Fruit fly (Drosophila melanogaster) whole organism, embryonic: ENCODE data around the gene CG32650.

Source experiments
- Awh ChIP-seq: fragments of 200-800 bp; sonication (Bioruptor generic); IDR thresholded peaks from 2 replicates; pipeline ENCODE4, ENCODE4 v1.3.6; 2022; ENCODE audit warnings: missing biosample characterization, missing genetic modification characterization
- BtbVII ChIP-seq: fragments of 200-800 bp; sonication (Bioruptor generic); optimal IDR thresholded peaks from 3 replicates; lab custom pipeline; 2017; ENCODE audit warnings: missing biosample characterization, mild to moderate bottlenecking, missing genetic modification characterization
- CG11085 ChIP-seq: fragments of 200-800 bp; sonication (Bioruptor generic); IDR thresholded peaks from 2 replicates; pipeline ENCODE4 v1.3.6; 2022; ENCODE audit warnings: missing biosample characterization, missing genetic modification characterization
- CG11398 ChIP-seq: fragments of 200-800 bp; sonication (Bioruptor generic); optimal IDR thresholded peaks from 2 replicates; lab custom pipeline; 2016; ENCODE audit warnings: missing biosample characterization, missing genetic modification characterization
- CG12071 ChIP-seq: fragments of 200-800 bp; sonication (Bioruptor generic); optimal IDR thresholded peaks from 3 replicates; lab custom pipeline; 2018; ENCODE audit warnings: missing biosample characterization, mild to moderate bottlenecking, missing genetic modification characterization
- CG12236 ChIP-seq: fragments of 200-800 bp; sonication (Bioruptor generic); optimal IDR thresholded peaks from 2 replicates; lab custom pipeline; 2016; ENCODE audit warnings: missing biosample characterization, missing genetic modification characterization
- CG13775 ChIP-seq: fragments of 200-800 bp; sonication (Bioruptor generic); optimal IDR thresholded peaks from 3 replicates; lab custom pipeline; 2017; ENCODE audit warnings: missing biosample characterization, mild to moderate bottlenecking, missing genetic modification characterization
- CG18764 ChIP-seq: fragments of 200-800 bp; sonication (Bioruptor generic); optimal IDR thresholded peaks from 3 replicates; lab custom pipeline; 2016; ENCODE audit warnings: missing biosample characterization, missing genetic modification characterization
- CG2889 ChIP-seq: fragments of 200-800 bp; sonication (Bioruptor generic); IDR thresholded peaks from 3 replicates; pipeline ENCODE4 v1.3.6; 2022; ENCODE audit warnings: missing biosample characterization, missing genetic modification characterization
- CG33213 ChIP-seq: fragments of 200-800 bp; sonication (Bioruptor generic); optimal IDR thresholded peaks from 3 replicates; lab custom pipeline; 2016; ENCODE audit warnings: missing biosample characterization, missing genetic modification characterization
- CG34376 ChIP-seq: fragments of 200-800 bp; sonication (Bioruptor generic); optimal IDR thresholded peaks from 2 replicates; lab custom pipeline; 2018; ENCODE audit warnings: missing biosample characterization, mild to moderate bottlenecking, missing genetic modification characterization
- CG4360 ChIP-seq: fragments of 200-800 bp; sonication (Bioruptor generic); IDR thresholded peaks from 2 replicates; pipeline ENCODE4 v1.3.6; 2022; ENCODE audit warnings: missing biosample characterization, missing genetic modification characterization
- CG43689 ChIP-seq: fragments of 200-800 bp; sonication (Bioruptor generic); IDR thresholded peaks from 2 replicates; pipeline ENCODE4 v1.3.6; 2022; ENCODE audit warnings: missing biosample characterization, missing genetic modification characterization
- CG4617 ChIP-seq: fragments of 200-800 bp; sonication (Bioruptor generic); optimal IDR thresholded peaks from 3 replicates; lab custom pipeline; 2016; ENCODE audit warnings: missing biosample characterization, missing genetic modification characterization, borderline replicate concordance
- CG4707 ChIP-seq: fragments of 200-800 bp; sonication (Bioruptor generic); optimal IDR thresholded peaks from 2 replicates; lab custom pipeline; 2018; ENCODE audit warnings: missing biosample characterization, mild to moderate bottlenecking, missing genetic modification characterization, moderate library complexity
- CG5180 ChIP-seq: fragments of 200-800 bp; sonication (Bioruptor generic); optimal IDR thresholded peaks from 3 replicates; lab custom pipeline; 2017; ENCODE audit warnings: missing biosample characterization, missing genetic modification characterization, mild to moderate bottlenecking, moderate library complexity, missing genetic modification reagents
- CG8388 ChIP-seq: fragments of 200-800 bp; sonication (Bioruptor generic); optimal IDR thresholded peaks from 2 replicates; lab custom pipeline; 2019; ENCODE audit warnings: missing biosample characterization, mild to moderate bottlenecking, missing genetic modification characterization, moderate library complexity
- CoRest ChIP-seq: fragments of 200-800 bp; sonication (Bioruptor generic); optimal IDR thresholded peaks from 3 replicates; lab custom pipeline; 2018; ENCODE audit warnings: missing biosample characterization, mild to moderate bottlenecking, missing genetic modification characterization, moderate library complexity
- Dll ChIP-seq: fragments of 200-800 bp; sonication (Bioruptor generic); IDR thresholded peaks from 4 replicates; pipeline ENCODE4 v1.3.6; 2022; ENCODE audit warnings: missing biosample characterization, missing genetic modification characterization; ENCODE audit not compliant: partially characterized antibody
- Doc2 ChIP-seq: fragments of 200-800 bp; sonication (Bioruptor generic); IDR thresholded peaks from 2 replicates; pipeline ENCODE4 v1.3.6; 2022; ENCODE audit warnings: missing biosample characterization, missing genetic modification characterization
- Doc3 ChIP-seq: fragments of 200-800 bp; sonication (Bioruptor generic); IDR thresholded peaks from 3 replicates; pipeline ENCODE4 v1.3.6; 2022; ENCODE audit warnings: missing biosample characterization, missing genetic modification characterization; ENCODE audit not compliant: partially characterized antibody
- Dp ChIP-seq: fragments of 200-800 bp; sonication (Bioruptor generic); optimal IDR thresholded peaks from 2 replicates; lab custom pipeline; 2018; ENCODE audit warnings: missing biosample characterization, mild to moderate bottlenecking, missing genetic modification characterization, moderate library complexity
- Dref ChIP-seq: fragments of 200-800 bp; sonication (Bioruptor generic); IDR thresholded peaks from 2 replicates; pipeline ENCODE4 v1.3.6; 2022; ENCODE audit warnings: missing biosample characterization, missing genetic modification characterization
- Gsc ChIP-seq: fragments of 200-800 bp; sonication (Bioruptor generic); IDR thresholded peaks from 2 replicates; pipeline ENCODE4 v1.3.6; 2022; ENCODE audit warnings: missing biosample characterization, missing genetic modification characterization
- MBD-R2 ChIP-seq: fragments of 200-800 bp; sonication (Bioruptor generic); IDR thresholded peaks from 2 replicates; pipeline ENCODE4 v1.3.6; 2022; ENCODE audit warnings: missing biosample characterization, missing genetic modification characterization
- NC2β ChIP-seq: fragments of 200-800 bp; sonication (Bioruptor generic); optimal IDR thresholded peaks from 2 replicates; lab custom pipeline; 2016; ENCODE audit warnings: missing biosample characterization, missing genetic modification characterization
- NfI ChIP-seq: fragments of 200-800 bp; sonication (Bioruptor generic); optimal IDR thresholded peaks from 3 replicates; lab custom pipeline; 2018; ENCODE audit warnings: missing biosample characterization, mild to moderate bottlenecking, missing genetic modification characterization, moderate library complexity
- Opbp ChIP-seq: fragments of 200-800 bp; sonication (Bioruptor generic); IDR thresholded peaks from 3 replicates; pipeline ENCODE4 v1.3.6; 2022; ENCODE audit warnings: missing biosample characterization, missing genetic modification characterization; ENCODE audit not compliant: partially characterized antibody
- Pdp1 ChIP-seq, 2 experiments: fragments of 200-800 bp; sonication (Bioruptor generic); optimal IDR thresholded peaks; 3 replicates each; lab custom pipeline; 2016; ENCODE audit warnings: missing biosample characterization in 2 of 2, missing genetic modification characterization in 2 of 2, mild to moderate bottlenecking in 1 of 2, moderate library complexity in 1 of 2
- Scr ChIP-seq: fragments of 200-800 bp; sonication (Bioruptor generic); IDR thresholded peaks from 2 replicates; pipeline ENCODE4 v1.3.6; 2022; ENCODE audit warnings: missing biosample characterization, missing genetic modification characterization; ENCODE audit not compliant: partially characterized antibody
- Sry-β ChIP-seq: fragments of 200-800 bp; sonication (Bioruptor generic); optimal IDR thresholded peaks from 2 replicates; lab custom pipeline; 2018; ENCODE audit warnings: missing biosample characterization, mild to moderate bottlenecking, missing genetic modification characterization, moderate library complexity
- Sry-δ ChIP-seq: fragments of 200-800 bp; sonication (Bioruptor generic); optimal IDR thresholded peaks from 2 replicates; lab custom pipeline; 2016; ENCODE audit warnings: missing biosample characterization, missing genetic modification characterization
- Taf1 ChIP-seq: fragments of 200-800 bp; sonication (Bioruptor generic); IDR thresholded peaks from 2 replicates; pipeline ENCODE4 v1.3.6; 2022; ENCODE audit warnings: missing biosample characterization, missing genetic modification characterization
- crp ChIP-seq, 2 experiments: fragments of 200-800 bp; sonication (Bioruptor generic); optimal IDR thresholded peaks; 2 replicates in 1 of 2; 3 replicates in 1 of 2; lab custom pipeline; 2017; ENCODE audit warnings: missing biosample characterization in 2 of 2, missing genetic modification characterization in 2 of 2, mild to moderate bottlenecking in 1 of 2, moderate library complexity in 1 of 2
- ewg ChIP-seq: fragments of 200-800 bp; sonication (Bioruptor generic); optimal IDR thresholded peaks from 3 replicates; lab custom pipeline; 2017; ENCODE audit warnings: mild to moderate bottlenecking, missing biosample characterization, missing genetic modification reagents, missing genetic modification characterization
- fd3F ChIP-seq: fragments of 200-800 bp; sonication (Bioruptor generic); optimal IDR thresholded peaks from 2 replicates; lab custom pipeline; 2018; ENCODE audit warnings: missing biosample characterization, mild to moderate bottlenecking, missing genetic modification characterization, moderate library complexity
- gcm ChIP-seq: fragments of 200-800 bp; sonication (Bioruptor generic); optimal IDR thresholded peaks from 2 replicates; lab custom pipeline; 2019; ENCODE audit warnings: missing biosample characterization, mild to moderate bottlenecking, missing genetic modification characterization, moderate library complexity
- gem ChIP-seq: fragments of 200-800 bp; sonication (Bioruptor generic); optimal IDR thresholded peaks from 2 replicates; lab custom pipeline; 2019; ENCODE audit warnings: missing biosample characterization, mild to moderate bottlenecking, missing genetic modification characterization, moderate library complexity
- hb ChIP-seq: fragments of 200-800 bp; sonication (Bioruptor generic); IDR thresholded peaks from 3 replicates; pipeline ENCODE4 v1.3.6; 2022; ENCODE audit warnings: missing biosample characterization, missing genetic modification characterization; ENCODE audit not compliant: partially characterized antibody
- hbn ChIP-seq: fragments of 200-800 bp; sonication (Bioruptor generic); IDR thresholded peaks from 2 replicates; pipeline ENCODE4 v1.3.6; 2022; ENCODE audit warnings: missing biosample characterization, missing genetic modification characterization; ENCODE audit not compliant: partially characterized antibody
- kay ChIP-seq: fragments of 200-800 bp; sonication (Bioruptor generic); optimal IDR thresholded peaks from 2 replicates; lab custom pipeline; 2016; ENCODE audit warnings: missing biosample characterization, missing genetic modification characterization
- klu ChIP-seq: fragments of 200-800 bp; sonication (Bioruptor generic); IDR thresholded peaks from 2 replicates; pipeline ENCODE4 v1.3.6; 2022; ENCODE audit warnings: missing biosample characterization, missing genetic modification characterization
- lov ChIP-seq, 2 experiments: fragments of 200-800 bp in 1 of 2; fragments of >200 bp in 1 of 2; sonication (Bioruptor generic) in 1 of 2; IDR thresholded peaks in 1 of 2; optimal IDR thresholded peaks in 1 of 2; 2 replicates in 1 of 2; 3 replicates in 1 of 2; pipeline versions ENCODE4 v1.3.6 to Lab custom; 2017 to 2022; ENCODE audit warnings: missing biosample characterization in 1 of 2, missing genetic modification characterization in 1 of 2
- mld ChIP-seq: fragments of 200-800 bp; sonication (Bioruptor generic); IDR thresholded peaks from 3 replicates; pipeline ENCODE4 v1.3.6; 2022; ENCODE audit warnings: missing biosample characterization, missing genetic modification characterization; ENCODE audit not compliant: partially characterized antibody
- nerfin-1 ChIP-seq: fragments of 200-800 bp; sonication (Bioruptor generic); optimal IDR thresholded peaks from 3 replicates; lab custom pipeline; 2019; ENCODE audit warnings: missing biosample characterization, mild to moderate bottlenecking, missing genetic modification characterization, moderate library complexity
- pan ChIP-seq, 4 experiments: fragments of >200 bp in 3 of 4; fragments of 200-800 bp in 1 of 4; sonication (Bioruptor generic) in 1 of 4; optimal IDR thresholded peaks in 3 of 4; IDR thresholded peaks in 1 of 4; 2 replicates each; pipeline versions ENCODE4 v1.3.6 to Lab custom; 2017 to 2022; ENCODE audit warnings: missing biosample characterization in 2 of 4, missing genetic modification characterization in 2 of 4, mixed read lengths in 1 of 4
- salm ChIP-seq: fragments of 200-800 bp; sonication (Bioruptor generic); optimal IDR thresholded peaks from 2 replicates; lab custom pipeline; 2018; ENCODE audit warnings: missing biosample characterization, mild to moderate bottlenecking, missing genetic modification characterization
- tx ChIP-seq: fragments of 200-800 bp; sonication (Bioruptor generic); optimal IDR thresholded peaks from 2 replicates; lab custom pipeline; 2016; ENCODE audit warnings: missing biosample characterization, missing genetic modification characterization

Gene CG32650

DNA sequence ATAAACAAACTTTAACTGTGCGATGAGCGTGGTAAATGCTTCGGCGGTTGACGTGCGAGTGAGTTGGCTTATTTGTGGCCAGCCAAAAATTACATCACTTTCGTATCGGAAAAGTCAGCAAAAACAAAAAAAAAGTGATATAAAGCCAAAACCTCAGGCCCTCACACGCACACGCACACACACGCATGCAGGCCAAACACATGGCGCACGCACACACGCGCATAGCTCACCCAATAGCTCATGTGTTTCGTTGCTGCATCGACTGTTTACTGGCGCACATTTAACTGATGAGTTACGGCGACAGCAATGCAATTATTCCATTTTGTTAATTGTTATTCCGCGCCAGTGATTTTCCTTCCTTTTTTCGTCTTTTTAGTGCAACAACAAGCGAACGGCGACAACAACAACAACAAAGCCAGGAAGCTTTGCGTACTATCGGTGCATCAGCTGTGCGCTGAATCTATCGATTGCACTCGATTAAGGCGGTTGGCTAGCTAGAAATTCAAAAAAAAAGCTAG, 4.7 kb upstream of the CG32650 start, which contains the start of gene Flad1 (continued):
- TF ChIP-seq hbn (peak; percentile 54), kay (GFP tag; lab: Kevin White, UChicago) (no peak), CG12236 (no peak), CG12071 (GFP tag; lab: Kevin White, UChicago) (no peak), klu (GFP tag; lab: Robert Waterston, UW) (no peak), CG8388 (GFP tag; lab: Kevin White, UChicago) (no peak), CG18764 (GFP tag; lab: Kevin White, UChicago) (no peak), CoRest (tag; lab: Kevin White, UChicago) (no peak), pan (optimal IDR thresholded peaks at IDR 0.05; lab: Kevin White, UChicago) (no peak), pan (GFP tag; optimal IDR thresholded peaks at IDR 0.05 in 1 of 2, IDR thresholded peaks at IDR 0.05 in 1 of 2) (no peak), Awh (GFP tag; lab: Robert Waterston, UW) (no peak), Opbp (peak; percentile 20; the same call in 1 of the 3 replicates), Dll (peak; percentile 65), hb (GFP tag; lab: Robert Waterston, UW) (0 out of 3 replicates have a peak, but pooled peaks have one; percentile 59), CG11085 (GFP tag; lab: Robert Waterston, UW) (no peak), CG11398 (GFP tag; lab: Kevin White, UChicago) (no peak), Taf1 (GFP tag; lab: Robert Waterston, UW) (no peak), Sry-δ (peak; percentile 45), CG4617 (GFP tag; lab: Kevin White, UChicago) (peak; percentile 25), CG4707 (GFP tag; lab: Kevin White, UChicago) (no peak), gem (tag; lab: Kevin White, UChicago) (no peak), BtbVII (GFP tag; lab: Kevin White, UChicago) (no peak), ewg (GFP tag; lab: Kevin White, UChicago) (peak; percentile 29), mld (GFP tag; lab: Robert Waterston, UW) (peak; percentile 37; the same call in 1 of the 3 replicates), CG4360 (GFP tag; lab: Robert Waterston, UW) (peak; percentile 93), CG13775 (GFP tag; lab: Kevin White, UChicago) (no peak), CG5180 (no peak), Sry-β (peak; percentile 79), Pdp1 (GFP tag; optimal IDR thresholded peaks at IDR 0.05; lab: Kevin White, UChicago) (peak in 1 of 2 experiments; percentile 97), CG2889 (no peak), fd3F (GFP tag; lab: Kevin White, UChicago) (no peak), MBD-R2 (GFP tag; lab: Robert Waterston, UW) (peak; percentile 49), CG34376 (GFP tag; lab: Kevin White, UChicago) (peak; percentile 48), tx (GFP tag; lab: Kevin White, UChicago) (no peak), CG33213 (GFP tag; lab: Kevin White, UChicago) (no peak), nerfin-1 (tag; lab: Kevin White, UChicago) (no peak), Doc2 (GFP tag; lab: Robert Waterston, UW) (no peak), Doc3 (GFP tag; lab: Robert Waterston, UW) (0 out of 3 replicates have a peak, but pooled peaks have one; percentile 41), lov (optimal IDR thresholded peaks at IDR 0.05; lab: Kevin White, UChicago) (no peak), lov (GFP tag; IDR thresholded peaks at IDR 0.05; lab: Robert Waterston, UW) (no peak), NC2β (GFP tag; lab: Kevin White, UChicago) (no peak), CG43689 (no peak), gcm (GFP tag; lab: Kevin White, UChicago) (no peak), Dp (GFP tag; lab: Kevin White, UChicago) (peak; percentile 80), NfI (GFP tag; lab: Kevin White, UChicago) (no peak), Dref (GFP tag; lab: Robert Waterston, UW) (peak; percentile 73), crp (GFP tag; optimal IDR thresholded peaks at IDR 0.05; lab: Kevin White, UChicago) (peak; percentile 0 to 87), Scr (GFP tag; lab: Robert Waterston, UW) (peak; percentile 65), salm (peak; percentile 4), Gsc (GFP tag; lab: Robert Waterston, UW) (no peak)
